Fruit fly (Drosophila melanogaster) whole organism, embryonic: ENCODE results near the gene CG14929.

Source experiments
- Antp ChIP-seq: fragments of 200-800 bp; sonication (Bioruptor generic); optimal IDR thresholded peaks from 3 replicates; lab custom pipeline; 2016; ENCODE audit warnings: missing biosample characterization, missing genetic modification characterization
- Asciz ChIP-seq: fragments of 200-800 bp; sonication (Bioruptor generic); optimal IDR thresholded peaks from 2 replicates; lab custom pipeline; 2017; ENCODE audit warnings: missing biosample characterization, mild to moderate bottlenecking, missing genetic modification characterization, missing genetic modification reagents
- Atf3 ChIP-seq: fragments of 200-800 bp; sonication (Bioruptor generic); optimal IDR thresholded peaks from 3 replicates; lab custom pipeline; 2016; ENCODE audit warnings: missing biosample characterization, missing genetic modification characterization
- CG11093 ChIP-seq: fragments of 200-800 bp; sonication (Bioruptor generic); IDR thresholded peaks from 3 replicates; pipeline ENCODE4 v1.3.6; 2022; ENCODE audit warnings: missing biosample characterization, missing genetic modification characterization
- CG11695 ChIP-seq: fragments of 200-800 bp; sonication (Bioruptor generic); IDR thresholded peaks from 3 replicates; pipeline ENCODE4 v1.3.6; 2022; ENCODE audit warnings: missing biosample characterization, missing genetic modification characterization
- CG13296 ChIP-seq: fragments of 200-800 bp; sonication (Bioruptor generic); optimal IDR thresholded peaks from 3 replicates; lab custom pipeline; 2018; ENCODE audit warnings: missing biosample characterization, mild to moderate bottlenecking, missing genetic modification characterization
- CG14014 ChIP-seq: fragments of 200-800 bp; sonication (Bioruptor generic); IDR thresholded peaks from 2 replicates; pipeline ENCODE4 v1.3.6; 2022; ENCODE audit warnings: missing biosample characterization, missing genetic modification characterization
- CG14710 ChIP-seq: fragments of 200-800 bp; sonication (Bioruptor generic); optimal IDR thresholded peaks from 3 replicates; lab custom pipeline; 2019; ENCODE audit warnings: missing biosample characterization, mild to moderate bottlenecking, missing genetic modification characterization, moderate library complexity
- CG1603 ChIP-seq: fragments of 200-800 bp; sonication (Bioruptor generic); optimal IDR thresholded peaks from 2 replicates; lab custom pipeline; 2019; ENCODE audit warnings: missing biosample characterization, mild to moderate bottlenecking, missing genetic modification characterization, moderate library complexity
- CG1647 ChIP-seq: fragments of 200-800 bp; sonication (Bioruptor generic); optimal IDR thresholded peaks from 3 replicates; lab custom pipeline; 2016; ENCODE audit warnings: missing biosample characterization, missing genetic modification characterization
- CG16863 ChIP-seq: fragments of 200-800 bp; sonication (Bioruptor generic); optimal IDR thresholded peaks from 3 replicates; lab custom pipeline; 2016; ENCODE audit warnings: missing biosample characterization, missing genetic modification characterization
- CG2875 ChIP-seq: fragments of 200-800 bp; sonication (Bioruptor generic); optimal IDR thresholded peaks from 2 replicates; lab custom pipeline; 2017; ENCODE audit warnings: missing biosample characterization, mild to moderate bottlenecking, missing genetic modification characterization, missing genetic modification reagents
- CG34224 ChIP-seq: fragments of 200-800 bp; sonication (Bioruptor generic); IDR thresholded peaks from 3 replicates; pipeline ENCODE4 v1.3.6; 2022; ENCODE audit warnings: missing biosample characterization, missing genetic modification characterization; ENCODE audit not compliant: partially characterized antibody
- CG3838 ChIP-seq: fragments of 200-800 bp; sonication (Bioruptor generic); optimal IDR thresholded peaks from 3 replicates; lab custom pipeline; 2016; ENCODE audit warnings: missing biosample characterization, missing genetic modification characterization
- CG4404 ChIP-seq: fragments of 200-800 bp; sonication (Bioruptor generic); IDR thresholded peaks from 2 replicates; pipeline ENCODE4 v1.3.6; 2022; ENCODE audit warnings: missing biosample characterization, missing genetic modification characterization
- CG4820 ChIP-seq: fragments of 200-800 bp; sonication (Bioruptor generic); optimal IDR thresholded peaks from 3 replicates; lab custom pipeline; 2016; ENCODE audit warnings: missing biosample characterization, missing genetic modification characterization
- CG6272 ChIP-seq: fragments of 200-800 bp; sonication (Bioruptor generic); IDR thresholded peaks from 2 replicates; pipeline ENCODE4 v1.3.6; 2022; ENCODE audit warnings: missing biosample characterization, missing genetic modification characterization
- CG9437 ChIP-seq: fragments of 200-800 bp; sonication (Bioruptor generic); optimal IDR thresholded peaks from 2 replicates; lab custom pipeline; 2018; ENCODE audit warnings: missing biosample characterization, mild to moderate bottlenecking, missing genetic modification characterization
- CG9932 ChIP-seq: fragments of 200-800 bp; sonication (Bioruptor generic); IDR thresholded peaks from 2 replicates; pipeline ENCODE4 v1.3.6; 2022; ENCODE audit warnings: missing biosample characterization, missing genetic modification characterization
- CTCF ChIP-seq: fragments of 200-800 bp; sonication (Bioruptor generic); optimal IDR thresholded peaks from 2 replicates; lab custom pipeline; 2017; ENCODE audit warnings: missing biosample characterization, mild to moderate bottlenecking, missing genetic modification characterization, moderate library complexity
- CoRest ChIP-seq: fragments of 200-800 bp; sonication (Bioruptor generic); optimal IDR thresholded peaks from 3 replicates; lab custom pipeline; 2018; ENCODE audit warnings: missing biosample characterization, mild to moderate bottlenecking, missing genetic modification characterization, moderate library complexity
- Dbx ChIP-seq: fragments of 200-800 bp; sonication (Bioruptor generic); IDR thresholded peaks from 3 replicates; pipeline ENCODE4 v1.3.6; 2022; ENCODE audit warnings: missing biosample characterization, missing genetic modification characterization
- Dp ChIP-seq: fragments of 200-800 bp; sonication (Bioruptor generic); optimal IDR thresholded peaks from 2 replicates; lab custom pipeline; 2018; ENCODE audit warnings: missing biosample characterization, mild to moderate bottlenecking, missing genetic modification characterization, moderate library complexity
- Fer2 ChIP-seq: fragments of 200-800 bp; sonication (Bioruptor generic); optimal IDR thresholded peaks from 2 replicates; lab custom pipeline; 2018; ENCODE audit warnings: missing biosample characterization, mild to moderate bottlenecking, missing genetic modification characterization, moderate library complexity
- Med ChIP-seq: fragments of 200-800 bp; sonication (Bioruptor generic); peaks from one replicate; lab custom pipeline; 2016; ENCODE audit warnings: missing biosample characterization, missing genetic modification characterization, mild to moderate bottlenecking, inconsistent platforms, moderate library complexity
- NfI ChIP-seq: fragments of 200-800 bp; sonication (Bioruptor generic); optimal IDR thresholded peaks from 3 replicates; lab custom pipeline; 2018; ENCODE audit warnings: missing biosample characterization, mild to moderate bottlenecking, missing genetic modification characterization, moderate library complexity
- Oaz ChIP-seq: fragments of 200-800 bp; sonication (Bioruptor generic); IDR thresholded peaks from 2 replicates; pipeline ENCODE4 v1.3.6; 2022; ENCODE audit warnings: missing biosample characterization, missing genetic modification characterization
- Usf ChIP-seq: fragments of 200-800 bp; sonication (Bioruptor generic); optimal IDR thresholded peaks from 2 replicates; lab custom pipeline; 2017; ENCODE audit warnings: missing genotype, missing biosample characterization, missing genetic modification characterization
- crp ChIP-seq, 2 experiments: fragments of 200-800 bp; sonication (Bioruptor generic); optimal IDR thresholded peaks; 2 replicates in 1 of 2; 3 replicates in 1 of 2; lab custom pipeline; 2017; ENCODE audit warnings: missing biosample characterization in 2 of 2, missing genetic modification characterization in 2 of 2, mild to moderate bottlenecking in 1 of 2, moderate library complexity in 1 of 2
- dmrt11E ChIP-seq: fragments of 200-800 bp; sonication (Bioruptor generic); optimal IDR thresholded peaks from 3 replicates; lab custom pipeline; 2018; ENCODE audit warnings: missing biosample characterization, mild to moderate bottlenecking, missing genetic modification characterization, moderate library complexity
- dpn ChIP-seq, 2 experiments: fragments of 200-800 bp; sonication (Bioruptor generic); optimal IDR thresholded peaks; 3 replicates each; lab custom pipeline; 2016; ENCODE audit warnings: missing biosample characterization in 2 of 2, missing genetic modification characterization in 2 of 2
- fd102C ChIP-seq: fragments of 200-800 bp; sonication (Bioruptor generic); optimal IDR thresholded peaks from 2 replicates; lab custom pipeline; 2018; ENCODE audit warnings: missing biosample characterization, mild to moderate bottlenecking, missing genetic modification characterization, moderate library complexity
- fru ChIP-seq: fragments of >200 bp; optimal IDR thresholded peaks from 2 replicates; lab custom pipeline; 2017
- grau ChIP-seq: fragments of 200-800 bp; optimal IDR thresholded peaks from 3 replicates; lab custom pipeline; 2019; ENCODE audit warnings: missing biosample characterization, mild to moderate bottlenecking, missing genetic modification characterization, moderate library complexity
- ind ChIP-seq: fragments of 200-800 bp; sonication (Bioruptor generic); optimal IDR thresholded peaks from 3 replicates; lab custom pipeline; 2016; ENCODE audit warnings: missing biosample characterization, missing genetic modification characterization
- insv ChIP-seq, 2 experiments: fragments of 200-800 bp; sonication (Bioruptor generic); optimal IDR thresholded peaks; 3 replicates each; lab custom pipeline; 2016 to 2018; ENCODE audit warnings: missing biosample characterization in 2 of 2, missing genetic modification characterization in 2 of 2
- knrl ChIP-seq: fragments of 200-800 bp; sonication (Bioruptor generic); IDR thresholded peaks from 3 replicates; pipeline ENCODE4 v1.3.6; 2022; ENCODE audit warnings: missing biosample characterization, missing genetic modification characterization; ENCODE audit not compliant: partially characterized antibody
- lmd ChIP-seq: fragments of 200-800 bp; sonication (Bioruptor generic); IDR thresholded peaks from 2 replicates; pipeline ENCODE4 v1.3.6; 2022; ENCODE audit warnings: missing biosample characterization, missing genetic modification characterization
- nerfin-1 ChIP-seq: fragments of 200-800 bp; sonication (Bioruptor generic); optimal IDR thresholded peaks from 3 replicates; lab custom pipeline; 2019; ENCODE audit warnings: missing biosample characterization, mild to moderate bottlenecking, missing genetic modification characterization, moderate library complexity
- nom ChIP-seq: fragments of 200-800 bp; sonication (Bioruptor generic); optimal IDR thresholded peaks from 2 replicates; lab custom pipeline; 2017; ENCODE audit warnings: missing biosample characterization, missing genetic modification characterization, mild to moderate bottlenecking, moderate library complexity, missing genetic modification reagents
- org-1 ChIP-seq: fragments of 200-800 bp; sonication (Bioruptor generic); optimal IDR thresholded peaks from 2 replicates; lab custom pipeline; 2017; ENCODE audit warnings: missing biosample characterization, missing genetic modification characterization
- pb ChIP-seq: fragments of 200-800 bp; sonication (Bioruptor generic); optimal IDR thresholded peaks from 3 replicates; lab custom pipeline; 2016; ENCODE audit warnings: missing biosample characterization, missing genetic modification characterization
- psq ChIP-seq: fragments of 200-800 bp; sonication (Bioruptor generic); optimal IDR thresholded peaks from 2 replicates; lab custom pipeline; 2017; ENCODE audit warnings: missing biosample characterization, missing genetic modification characterization
- pzg ChIP-seq: fragments of 200-800 bp; sonication (Bioruptor generic); optimal IDR thresholded peaks from 3 replicates; lab custom pipeline; 2018; ENCODE audit warnings: missing biosample characterization, mild to moderate bottlenecking, missing genetic modification characterization, moderate library complexity
- ranshi ChIP-seq: fragments of 200-800 bp; sonication (Bioruptor generic); IDR thresholded peaks from 2 replicates; pipeline ENCODE4 v1.3.6; 2022; ENCODE audit warnings: missing biosample characterization, missing genetic modification characterization
- scrt ChIP-seq: fragments of 200-800 bp; sonication (Bioruptor generic); optimal IDR thresholded peaks from 2 replicates; lab custom pipeline; 2018; ENCODE audit warnings: missing biosample characterization, mild to moderate bottlenecking, missing genetic modification characterization, moderate library complexity
- sisA ChIP-seq: fragments of 200-800 bp; sonication (Bioruptor generic); IDR thresholded peaks from 2 replicates; pipeline ENCODE4 v1.3.6; 2022; ENCODE audit warnings: missing biosample characterization, missing genetic modification characterization
- slbo ChIP-seq: fragments of 200-800 bp; sonication (Bioruptor generic); IDR thresholded peaks from 2 replicates; pipeline ENCODE4 v1.3.6; 2022; ENCODE audit warnings: missing biosample characterization, missing genetic modification characterization
- stwl ChIP-seq: fragments of 200-800 bp; sonication (Bioruptor generic); optimal IDR thresholded peaks from 3 replicates; lab custom pipeline; 2018; ENCODE audit warnings: missing biosample characterization, mild to moderate bottlenecking, missing genetic modification characterization, moderate library complexity
- tin ChIP-seq: fragments of 200-800 bp; sonication (Bioruptor generic); optimal IDR thresholded peaks from 3 replicates; lab custom pipeline; 2016; ENCODE audit warnings: missing biosample characterization, missing genetic modification characterization
- tio ChIP-seq: fragments of 200-800 bp; sonication (Bioruptor generic); optimal IDR thresholded peaks from 2 replicates; lab custom pipeline; 2017; ENCODE audit warnings: missing biosample characterization, missing genetic modification characterization, inconsistent platforms
- zen2 ChIP-seq: fragments of 200-800 bp; sonication (Bioruptor generic); IDR thresholded peaks from 3 replicates; pipeline ENCODE4 v1.3.6; 2022; ENCODE audit warnings: missing biosample characterization, missing genetic modification characterization; ENCODE audit not compliant: partially characterized antibody

Gene CG14929

dm6 chr2L:11528129-11528589 lies 8.5 kb downstream of the CG14929 start, which contains the start of gene CG31705 (continued):
- TF ChIP-seq crp (GFP tag; optimal IDR thresholded peaks at IDR 0.05; lab: Kevin White, UChicago) (no peak), ranshi (GFP tag; lab: Robert Waterston, UW) (no peak; the same call in 1 of the 2 replicates), CoRest (tag; lab: Kevin White, UChicago) (peak; percentile 64), CG13296 (peak; percentile 14), CG2875 (GFP tag; lab: Kevin White, UChicago) (no peak), Med (peak; percentile 90), CG6272 (no peak), org-1 (GFP tag; lab: Kevin White, UChicago) (peak; percentile 3), CG14014 (GFP tag; lab: Robert Waterston, UW) (peak; percentile 37; the same call in 1 of the 2 replicates), CG16863 (GFP tag; lab: Kevin White, UChicago) (no peak), CTCF (GFP tag; lab: Kevin White, UChicago) (no peak), nom (GFP tag; lab: Kevin White, UChicago) (no peak), CG34224 (no peak), stwl (no peak), lmd (GFP tag; lab: Robert Waterston, UW) (peak; percentile 48), CG3838 (GFP tag; lab: Kevin White, UChicago) (no peak), Dp (GFP tag; lab: Kevin White, UChicago) (no peak), fd102C (GFP tag; lab: Kevin White, UChicago) (no peak), CG9932 (peak; percentile 52), CG4404 (GFP tag; lab: Robert Waterston, UW) (no peak), CG4820 (peak; percentile 11), CG11695 (GFP tag; lab: Robert Waterston, UW) (peak; percentile 36; the same call in 1 of the 3 replicates), nerfin-1 (no peak), psq (no peak), Asciz (GFP tag; lab: Kevin White, UChicago) (no peak), knrl (GFP tag; lab: Robert Waterston, UW) (no peak), CG11093 (GFP tag; lab: Robert Waterston, UW) (no peak), grau (tag; lab: Kevin White, UChicago) (peak; percentile 72), dmrt11E (no peak), Antp (GFP tag; lab: Kevin White, UChicago) (no peak), tin (peak; percentile 35), NfI (GFP tag; lab: Kevin White, UChicago) (no peak), Dbx (GFP tag; lab: Robert Waterston, UW) (peak; percentile 48; the same call in 1 of the 3 replicates), slbo (GFP tag; lab: Robert Waterston, UW) (peak; percentile 67), zen2 (GFP tag; lab: Robert Waterston, UW) (no peak), CG1647 (GFP tag; lab: Kevin White, UChicago) (no peak), insv (GFP tag; optimal IDR thresholded peaks at IDR 0.05; lab: Kevin White, UChicago) (no peak), Fer2 (tag; lab: Kevin White, UChicago) (no peak), tio (GFP tag; lab: Kevin White, UChicago) (peak; percentile 42), CG1603 (no peak), Oaz (no peak), Usf (GFP tag; lab: Kevin White, UChicago) (peak; percentile 48), pb (GFP tag; lab: Kevin White, UChicago) (no peak), pzg (GFP tag; lab: Kevin White, UChicago) (no peak), Atf3 (GFP tag; lab: Kevin White, UChicago) (no peak), ind (GFP tag; lab: Kevin White, UChicago) (peak; percentile 40), CG9437 (GFP tag; lab: Kevin White, UChicago) (peak; percentile 44), fru (no peak), CG14710 (no peak), dpn (GFP tag; optimal IDR thresholded peaks at IDR 0.05; lab: Kevin White, UChicago) (peak; percentile 30 to 34), sisA (GFP tag; lab: Robert Waterston, UW) (peak; percentile 30; the same call in 1 of the 2 replicates), scrt (GFP tag; lab: Kevin White, UChicago) (no peak)
